Worm (Caenorhabditis elegans) whole organism, midembryonic: ENCODE data around the gene T26H8.4.

ENCODE experiments used
- T22C8.4 ChIP-seq: fragments of 200-800 bp; sonication (Bioruptor generic); IDR thresholded peaks from 2 replicates; pipeline ENCODE4 v1.3.6; 2022; ENCODE audit warnings: missing genetic modification characterization, missing compliant biosample characterization
- cog-1 ChIP-seq: sonication (generic microtip); optimal IDR thresholded peaks from 2 replicates; lab custom pipeline; 2016; ENCODE audit warnings: missing genetic modification characterization, missing compliant biosample characterization
- flt-1 ChIP-seq: fragments of 200-800 bp; sonication (Bioruptor generic); IDR thresholded peaks from 2 replicates; pipeline ENCODE4 v1.3.6; 2022; ENCODE audit warnings: missing genetic modification characterization, missing compliant biosample characterization
- med-1 ChIP-seq: sonication (generic microtip); optimal IDR thresholded peaks from 2 replicates; lab custom pipeline; 2017; ENCODE audit warnings: missing genetic modification characterization, mild to moderate bottlenecking, missing compliant biosample characterization, antibody characterized with exemption, missing genetic modification reagents; ENCODE audit not compliant: insufficient read depth
- ref-1 ChIP-seq: fragments of 200-800 bp; sonication (Bioruptor generic); conservative IDR thresholded peaks from 2 replicates; pipeline ENCODE4 v1.3.6; 2022; ENCODE audit warnings: missing genetic modification reagents, missing genetic modification characterization, missing compliant biosample characterization
- tab-1 ChIP-seq: fragments of 200-800 bp; sonication (Bioruptor generic); IDR thresholded peaks from 2 replicates; pipeline ENCODE4 v1.3.6; 2022; ENCODE audit warnings: missing genetic modification characterization, missing compliant biosample characterization
- ztf-23 ChIP-seq: fragments of 200-800 bp; sonication (Bioruptor generic); IDR thresholded peaks from 2 replicates; pipeline ENCODE4 v1.3.6; 2022; ENCODE audit warnings: missing genetic modification reagents, missing genetic modification characterization, missing compliant biosample characterization
- ztf-29 ChIP-seq: fragments of 200-800 bp; sonication (Bioruptor generic); IDR thresholded peaks from 2 replicates; pipeline ENCODE4 v1.3.6; 2022; ENCODE audit warnings: missing genetic modification reagents, missing genetic modification characterization, missing compliant biosample characterization

DNA sequence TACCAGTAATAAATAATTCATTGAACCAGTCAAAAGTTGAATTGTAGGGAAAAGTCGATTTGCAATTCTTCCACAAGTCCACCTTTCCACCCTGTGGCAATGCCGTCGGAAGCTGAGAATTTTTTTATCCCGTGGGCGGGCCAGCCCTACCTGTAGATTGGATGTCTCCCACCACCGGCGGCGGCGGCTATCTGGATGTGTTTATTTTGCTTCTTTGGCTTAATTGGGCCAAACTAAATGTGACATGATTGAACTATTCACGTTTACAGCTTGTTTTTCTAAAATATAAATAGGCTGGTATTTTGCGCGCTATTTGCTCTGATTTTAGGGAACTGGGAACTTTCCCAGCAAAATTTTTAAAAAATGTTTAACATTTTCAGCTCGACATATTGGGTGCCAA, 37.8 kb upstream of the T26H8.4 start, which contains the start of gene wrt-8:
- TF ChIP-seq flt-1 (GFP tag; lab: Robert Waterston, UW) (no peak), ref-1 (GFP tag; lab: Robert Waterston, UW) (no peak), cog-1 (no peak), ztf-29 (GFP tag; lab: Robert Waterston, UW) (no peak), T22C8.4 (GFP tag; lab: Robert Waterston, UW) (no peak), tab-1 (no peak), med-1 (no peak), ztf-23 (no peak)
